Worm (Caenorhabditis elegans) whole organism, L1 larva: ENCODE results near the gene R08F11.4.
A peak's percentile ranks its signal among the peaks of the same experiment; 100 is the strongest.

Experiments used
- C16A3.4 ChIP-seq: fragments of 150-350 bp; optimal IDR thresholded peaks from 2 replicates; lab custom pipeline; 2014; ENCODE audit warnings: missing biosample characterization, missing genetic modification characterization
- C34B4.2 ChIP-seq: sonication (generic microtip); optimal IDR thresholded peaks from 2 replicates; lab custom pipeline; 2017; ENCODE audit warnings: mild to moderate bottlenecking, missing genetic modification characterization, missing compliant biosample characterization
- ama-1 ChIP-seq: fragments of 150-350 bp; optimal IDR thresholded peaks from 2 replicates; lab custom pipeline; 2014
- blmp-1 ChIP-seq: fragments of 150-350 bp; optimal IDR thresholded peaks from 2 replicates; lab custom pipeline; 2014; ENCODE audit warnings: missing biosample characterization, missing genetic modification characterization
- ceh-63 ChIP-seq: fragments of 200-800 bp; sonication (Bioruptor generic); optimal IDR thresholded peaks from 2 replicates; lab custom pipeline; 2018; ENCODE audit warnings: mild to moderate bottlenecking, missing genetic modification characterization, missing compliant biosample characterization
- ceh-88 ChIP-seq: fragments of 200-800 bp; sonication (Bioruptor generic); IDR thresholded peaks from 2 replicates; pipeline ENCODE4 v1.3.6; 2022; ENCODE audit warnings: missing genetic modification characterization, missing compliant biosample characterization
- ces-1 ChIP-seq: fragments of 150-350 bp; optimal IDR thresholded peaks from 2 replicates; lab custom pipeline; 2014; ENCODE audit warnings: missing biosample characterization, missing genetic modification reagents, missing genetic modification characterization
- dpl-1 ChIP-seq, 3 experiments: fragments of 150-350 bp in 2 of 3; sonication (generic microtip) in 1 of 3; optimal IDR thresholded peaks; 2 replicates each; lab custom pipeline; 2014 to 2017; ENCODE audit warnings: missing biosample characterization in 3 of 3, missing genetic modification characterization in 3 of 3, missing genetic modification reagents in 3 of 3
- efl-1 ChIP-seq, 4 experiments: fragments of 150-350 bp; optimal IDR thresholded peaks in 3 of 4; peaks in 1 of 4; 1 replicate in 1 of 4; 2 replicates in 3 of 4; lab custom pipeline; 2014; ENCODE audit warnings: missing biosample characterization in 2 of 4, missing genetic modification characterization in 2 of 4, missing genetic modification reagents in 2 of 4
- egl-13 ChIP-seq: sonication (generic microtip); optimal IDR thresholded peaks from 2 replicates; lab custom pipeline; 2016; ENCODE audit warnings: missing genotype, missing genetic modification reagents, missing genetic modification characterization, missing compliant biosample characterization
- elt-3 ChIP-seq, 6 experiments: fragments of 150-350 bp in 1 of 6; sonication (generic microtip); optimal IDR thresholded peaks; 2 replicates each; lab custom pipeline; 2017 to 2018; ENCODE audit warnings: missing biosample characterization in 6 of 6, missing genetic modification characterization in 6 of 6, inconsistent platforms in 1 of 6
- ets-5 ChIP-seq: fragments of 200-800 bp; sonication (Bioruptor generic); IDR thresholded peaks from 2 replicates; pipeline ENCODE4 v1.3.6; 2022; ENCODE audit warnings: missing genetic modification characterization, missing compliant biosample characterization
- fkh-10 ChIP-seq: sonication (generic microtip); optimal IDR thresholded peaks from 2 replicates; lab custom pipeline; 2017; ENCODE audit warnings: missing biosample characterization, missing genetic modification reagents, missing genetic modification characterization
- fkh-4 ChIP-seq: sonication (generic microtip); optimal IDR thresholded peaks from 2 replicates; lab custom pipeline; 2016; ENCODE audit warnings: missing compliant biosample characterization, missing genetic modification characterization, borderline replicate concordance
- fos-1 ChIP-seq: fragments of 150-350 bp; optimal IDR thresholded peaks from 2 replicates; lab custom pipeline; 2014; ENCODE audit warnings: missing biosample characterization, missing genetic modification characterization
- hlh-4 ChIP-seq: sonication (generic microtip); optimal IDR thresholded peaks from 2 replicates; lab custom pipeline; 2016; ENCODE audit warnings: mild to moderate bottlenecking, missing genetic modification characterization, missing compliant biosample characterization
- hpl-2 ChIP-seq: fragments of 150-350 bp; optimal IDR thresholded peaks from 2 replicates; lab custom pipeline; 2014; ENCODE audit warnings: missing biosample characterization, missing genetic modification reagents, missing genetic modification characterization
- irx-1 ChIP-seq: sonication (generic microtip); optimal IDR thresholded peaks from 2 replicates; lab custom pipeline; 2016; ENCODE audit warnings: missing genetic modification characterization, missing compliant biosample characterization
- isw-1 ChIP-seq: fragments of 200-800 bp; sonication (Bioruptor generic); IDR thresholded peaks from 2 replicates; pipeline ENCODE4 v1.3.6; 2022; ENCODE audit warnings: missing genetic modification characterization, missing compliant biosample characterization
- lin-14 ChIP-seq: fragments of 200-800 bp; sonication (Bioruptor generic); optimal IDR thresholded peaks from 2 replicates; lab custom pipeline; 2018; ENCODE audit warnings: mild to moderate bottlenecking, missing genetic modification characterization, moderate library complexity, missing compliant biosample characterization
- lin-15B ChIP-seq: fragments of 150-350 bp; sonication (generic microtip); optimal IDR thresholded peaks from 3 replicates; lab custom pipeline; 2014; ENCODE audit warnings: missing biosample characterization, missing genetic modification characterization
- lin-39 ChIP-seq: fragments of 150-350 bp; optimal IDR thresholded peaks from 2 replicates; lab custom pipeline; 2014; ENCODE audit warnings: missing biosample characterization, missing genetic modification reagents, missing genetic modification characterization
- lsy-2 ChIP-seq, 2 experiments: fragments of 150-350 bp; optimal IDR thresholded peaks; 2 replicates each; lab custom pipeline; 2014; ENCODE audit warnings: missing biosample characterization in 2 of 2, missing genetic modification characterization in 2 of 2
- mdl-1 ChIP-seq, 2 experiments: fragments of 150-350 bp; optimal IDR thresholded peaks; 2 replicates each; lab custom pipeline; 2014 to 2017; ENCODE audit warnings: missing biosample characterization in 2 of 2, missing genetic modification characterization in 2 of 2, inconsistent platforms in 1 of 2
- nhr-11 ChIP-seq: fragments of 150-350 bp; optimal IDR thresholded peaks from 2 replicates; lab custom pipeline; 2014; ENCODE audit warnings: missing biosample characterization, missing genetic modification characterization
- nhr-12 ChIP-seq: sonication (generic microtip); optimal IDR thresholded peaks from 2 replicates; lab custom pipeline; 2017; ENCODE audit warnings: missing biosample characterization, missing genetic modification characterization
- nhr-47 ChIP-seq: sonication (generic microtip); optimal IDR thresholded peaks from 2 replicates; lab custom pipeline; 2016; ENCODE audit warnings: mild to moderate bottlenecking, missing genetic modification characterization, moderate library complexity, missing compliant biosample characterization
- nhr-76 ChIP-seq: sonication (generic microtip); optimal IDR thresholded peaks from 2 replicates; lab custom pipeline; 2017; ENCODE audit warnings: missing biosample characterization, missing genetic modification characterization
- nhr-77 ChIP-seq: fragments of 150-350 bp; optimal IDR thresholded peaks from 2 replicates; lab custom pipeline; 2014; ENCODE audit warnings: missing biosample characterization, missing genetic modification characterization
- nhr-84 ChIP-seq: sonication (generic microtip); optimal IDR thresholded peaks from 2 replicates; lab custom pipeline; 2017; ENCODE audit warnings: missing biosample characterization, missing genetic modification characterization
- pag-3 ChIP-seq: sonication (generic microtip); optimal IDR thresholded peaks from 2 replicates; lab custom pipeline; 2017; ENCODE audit warnings: missing genetic modification characterization, mild to moderate bottlenecking, missing compliant biosample characterization, antibody characterized with exemption, borderline replicate concordance; ENCODE audit not compliant: insufficient read depth
- pqm-1 ChIP-seq: sonication (generic microtip); optimal IDR thresholded peaks from 3 replicates; lab custom pipeline; 2017; ENCODE audit warnings: missing biosample characterization, missing genetic modification characterization
- snpc-4 ChIP-seq: fragments of 150-350 bp; optimal IDR thresholded peaks from 2 replicates; lab custom pipeline; 2014; ENCODE audit warnings: missing biosample characterization, missing genetic modification characterization
- sptf-1 ChIP-seq: fragments of 150-350 bp; optimal IDR thresholded peaks from 2 replicates; lab custom pipeline; 2014; ENCODE audit warnings: missing biosample characterization, missing genetic modification characterization
- sup-37 ChIP-seq: fragments of 200-800 bp; sonication (Bioruptor generic); optimal IDR thresholded peaks from 2 replicates; lab custom pipeline; 2018; ENCODE audit warnings: mild to moderate bottlenecking, missing genetic modification characterization, missing compliant biosample characterization
- unc-130 ChIP-seq: fragments of 150-350 bp; optimal IDR thresholded peaks from 2 replicates; lab custom pipeline; 2017; ENCODE audit warnings: missing biosample characterization, missing genetic modification characterization, inconsistent platforms
- unc-62 ChIP-seq: fragments of 150-350 bp; optimal IDR thresholded peaks from 2 replicates; lab custom pipeline; 2014; ENCODE audit warnings: missing biosample characterization, missing genetic modification reagents, missing genetic modification characterization
- unc-86 ChIP-seq: sonication (generic microtip); optimal IDR thresholded peaks from 2 replicates; lab custom pipeline; 2016; ENCODE audit warnings: missing genetic modification characterization, missing compliant biosample characterization
- vab-15 ChIP-seq: sonication (generic microtip); optimal IDR thresholded peaks from 2 replicates; lab custom pipeline; 2017; ENCODE audit warnings: missing genotype, mild to moderate bottlenecking, missing genetic modification characterization, missing compliant biosample characterization
- xbp-1 ChIP-seq: sonication (generic microtip); optimal IDR thresholded peaks from 2 replicates; lab custom pipeline; 2016; ENCODE audit warnings: missing genetic modification characterization, missing compliant biosample characterization
- zip-4 ChIP-seq: fragments of 200-800 bp; sonication (Bioruptor generic); optimal IDR thresholded peaks from 2 replicates; lab custom pipeline; 2018; ENCODE audit warnings: mild to moderate bottlenecking, missing genetic modification characterization, moderate library complexity, missing compliant biosample characterization
- ztf-11 ChIP-seq, 2 experiments: sonication (generic microtip); optimal IDR thresholded peaks; 2 replicates each; lab custom pipeline; 2016 to 2017; ENCODE audit warnings: missing genetic modification characterization in 2 of 2, missing biosample characterization in 1 of 2, missing compliant biosample characterization in 1 of 2
- ztf-4 ChIP-seq: fragments of 150-350 bp; optimal IDR thresholded peaks from 2 replicates; lab custom pipeline; 2014; ENCODE audit warnings: missing biosample characterization, missing genetic modification characterization

The R08F11.4 gene

DNA sequence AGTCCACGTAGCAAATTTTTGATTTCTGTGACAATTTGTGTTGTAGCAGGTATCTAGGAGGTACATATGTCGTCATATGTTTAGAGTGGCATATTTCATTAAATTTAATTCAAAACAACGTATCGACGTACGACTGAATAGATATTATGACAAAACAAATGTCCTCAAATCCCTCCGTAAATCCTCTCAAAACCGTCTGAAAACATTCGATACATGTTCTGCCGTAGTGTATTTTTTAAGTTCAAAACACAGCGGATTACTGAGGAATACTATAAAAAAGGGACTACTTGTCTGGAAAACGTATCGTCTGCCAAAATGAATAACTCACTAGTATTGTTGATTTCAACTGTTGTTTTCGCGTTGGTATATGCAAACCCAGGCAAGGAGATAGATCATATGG, 37.1 kb downstream of the R08F11.4 start, which contains the start of gene R08E5.4:
Gene R08E5.4, plus strand, starts transcription at position 301 of the 400 bp plus-strand sequence.
- TF ChIP-seq unc-62 (GFP tag; lab: Kevin White, UChicago) (no peak), nhr-77 (tag; lab: Kevin White, UChicago) (no peak), unc-130 (tag; lab: Kevin White, UChicago) (no peak), nhr-47 (tag; lab: Kevin White, UChicago) (no peak)
- TF ChIP-seq, all 84 proteins: peak for 0

DNA sequence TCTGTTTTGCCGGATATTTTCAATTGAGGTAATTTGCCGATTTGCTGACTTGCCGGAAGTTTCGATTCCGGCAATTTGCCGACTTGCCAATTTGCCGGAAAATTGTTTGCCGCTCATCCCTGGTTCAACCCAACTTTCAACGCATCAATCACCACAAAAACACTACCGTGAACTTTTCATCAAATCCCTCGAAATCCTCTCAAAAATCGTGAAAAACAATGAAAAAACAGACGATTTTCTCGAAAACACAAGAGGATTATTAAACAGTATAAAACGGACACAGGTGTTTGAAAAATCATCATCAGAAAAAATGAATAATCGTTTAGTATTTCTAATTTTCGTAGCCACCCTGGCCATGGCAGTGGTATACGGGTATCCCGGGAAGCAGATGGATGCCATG, 38.4 kb downstream of the R08F11.4 start, which contains the start of gene Y39H10A.1:
Gene Y39H10A.1, plus strand, starts transcription at position 301 of the 400 bp plus-strand sequence.
- TF ChIP-seq isw-1 (GFP tag; lab: Robert Waterston, UW), result no peak
- TF ChIP-seq, all 84 proteins: peak for 0

DNA sequence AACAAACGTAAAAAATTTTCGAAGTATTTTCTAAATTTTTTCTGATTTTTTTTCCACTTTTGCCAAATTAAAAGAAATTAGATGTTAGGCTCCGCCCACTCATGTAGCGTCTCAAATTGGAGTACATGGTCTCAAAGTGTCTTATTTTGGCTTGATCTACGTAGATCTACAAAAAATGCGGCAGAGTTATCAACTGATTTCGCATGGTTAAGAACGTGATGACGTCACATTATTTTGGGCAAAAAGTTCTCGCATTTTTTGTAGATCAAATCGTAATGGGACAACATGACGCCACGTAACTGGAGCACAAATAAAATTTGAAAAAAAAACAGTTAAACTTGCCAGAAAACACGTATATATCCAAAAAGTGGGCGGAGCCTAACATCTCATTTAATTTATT, 43.5 kb downstream of the R08F11.4 start:
- TF ChIP-seq ztf-11 (tag; optimal IDR thresholded peaks at IDR 0.05; lab: Kevin White, UChicago), result no peak
- no peak for TF ChIP-seq vab-15 (tag; lab: Kevin White, UChicago)
- no peak for TF ChIP-seq ama-1 (lab: Kevin White, UChicago)
- no peak for TF ChIP-seq ces-1 (GFP tag; lab: Kevin White, UChicago)
- no peak for TF ChIP-seq nhr-11 (tag; lab: Kevin White, UChicago)
- no peak for TF ChIP-seq irx-1 (tag; lab: Kevin White, UChicago)
- TF ChIP-seq nhr-76, result no peak
- no peak for TF ChIP-seq nhr-84
- TF ChIP-seq zip-4 (GFP tag; lab: Kevin White, UChicago), result no peak
- no peak for TF ChIP-seq pqm-1 (tag; lab: Kevin White, UChicago)
- TF ChIP-seq nhr-47 (tag; lab: Kevin White, UChicago), result no peak
- TF ChIP-seq sptf-1 (tag; lab: Kevin White, UChicago), result no peak
- TF ChIP-seq hlh-4 (tag; lab: Kevin White, UChicago), result no peak
- no peak for TF ChIP-seq fkh-10 (GFP tag; lab: Kevin White, UChicago)
- TF ChIP-seq lsy-2 (tag; optimal IDR thresholded peaks at IDR 0.05; lab: Kevin White, UChicago), result no peak
- TF ChIP-seq blmp-1 (tag; lab: Kevin White, UChicago), result no peak
- no peak for TF ChIP-seq C34B4.2 (tag; lab: Kevin White, UChicago)
- no peak for TF ChIP-seq pag-3 (tag; lab: Kevin White, UChicago)
- no peak for TF ChIP-seq C16A3.4 (tag; lab: Kevin White, UChicago)
- TF ChIP-seq egl-13 (tag; lab: Kevin White, UChicago), result no peak

DNA sequence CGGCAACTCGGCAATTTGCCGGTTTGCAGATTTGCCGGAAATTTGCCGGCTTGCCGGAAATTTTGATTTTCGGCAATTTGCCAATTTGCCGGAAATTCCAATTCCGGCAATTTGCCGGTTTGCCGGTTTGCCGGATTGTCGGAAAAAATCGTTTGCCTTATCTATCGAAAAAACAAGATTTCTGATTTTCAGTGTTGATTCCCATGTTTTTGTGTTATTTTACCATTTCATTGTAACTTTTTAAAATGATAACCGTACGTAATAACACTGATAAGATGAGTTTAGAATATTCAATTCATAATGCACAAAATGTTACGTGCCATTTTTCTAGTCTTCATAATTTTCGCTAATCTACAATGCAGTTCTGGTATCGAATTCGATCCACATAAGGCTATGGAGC, 44.5 kb downstream of the R08F11.4 start, which contains the start of gene oac-55:
Gene oac-55, plus strand, starts transcription at position 301 of the 400 bp plus-strand sequence.
- TF ChIP-seq fos-1 (tag; lab: Kevin White, UChicago), result no peak
- no peak for TF ChIP-seq blmp-1 (tag; lab: Kevin White, UChicago)
- TF ChIP-seq hpl-2 (GFP tag; lab: Kevin White, UChicago), result no peak
- no peak for TF ChIP-seq pag-3 (tag; lab: Kevin White, UChicago)
- TF ChIP-seq mdl-1 (tag; optimal IDR thresholded peaks at IDR 0.05; lab: Kevin White, UChicago), result no peak
- no peak for TF ChIP-seq lin-39 (tag; lab: Kevin White, UChicago)
- no peak for TF ChIP-seq lin-15B (tag; lab: Kevin White, UChicago)
- TF ChIP-seq vab-15 (tag; lab: Kevin White, UChicago), result no peak
- no peak for TF ChIP-seq fkh-4 (tag; lab: Kevin White, UChicago)
- no peak for TF ChIP-seq xbp-1
- no peak for TF ChIP-seq nhr-12 (tag; lab: Kevin White, UChicago)

DNA sequence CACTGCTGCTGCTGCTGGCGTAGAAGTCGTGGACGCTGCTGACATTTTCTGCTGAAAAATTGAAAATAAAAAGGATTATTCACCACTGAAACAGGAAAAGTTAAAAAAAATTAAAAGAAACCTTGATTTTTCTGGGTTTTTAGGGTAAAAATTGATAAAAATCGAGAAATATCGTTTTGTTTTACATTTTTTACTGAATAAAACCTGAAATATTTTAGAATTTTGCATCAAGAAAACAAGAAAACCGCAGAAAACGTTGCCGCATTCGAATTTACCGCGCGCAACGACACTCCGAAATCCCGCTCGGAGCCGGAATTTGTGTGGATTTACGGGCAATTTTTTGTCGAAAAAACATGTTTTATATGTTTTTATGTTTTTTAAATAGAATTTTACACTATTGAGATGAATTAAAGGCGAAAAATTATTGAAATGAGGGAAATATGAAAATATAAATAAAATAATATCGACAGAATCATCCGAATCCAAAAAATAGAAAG, 45.9 kb downstream of the R08F11.4 start, which contains the start of gene chk-1:
Gene chk-1, minus strand, starts transcription at position 51 of the 497 bp plus-strand sequence.
- TF ChIP-seq ets-5 (GFP tag; lab: Robert Waterston, UW), result no peak
- TF ChIP-seq ceh-88 (GFP tag; lab: Robert Waterston, UW), result no peak
- TF ChIP-seq ztf-4 (tag; lab: Kevin White, UChicago), result no peak
- peak; percentile 58 for TF ChIP-seq snpc-4 (tag; lab: Kevin White, UChicago)
- TF ChIP-seq C16A3.4 (tag; lab: Kevin White, UChicago), result peak; percentile 67
- peak; percentile 26 for TF ChIP-seq unc-86 (tag; lab: Kevin White, UChicago)
- TF ChIP-seq lin-14 (GFP tag; lab: Kevin White, UChicago), result peak; percentile 86
- TF ChIP-seq dpl-1 (GFP tag; optimal IDR thresholded peaks at IDR 0.05; lab: Kevin White, UChicago), result peak; percentile 92 to 96 (median 94)
- no peak for TF ChIP-seq nhr-76
- TF ChIP-seq unc-62 (GFP tag; lab: Kevin White, UChicago), result no peak
- TF ChIP-seq pqm-1 (tag; lab: Kevin White, UChicago), result no peak
- TF ChIP-seq ces-1 (GFP tag; lab: Kevin White, UChicago), result no peak
- no peak for TF ChIP-seq sup-37 (GFP tag; lab: Kevin White, UChicago)
- TF ChIP-seq efl-1 (optimal IDR thresholded peaks at IDR 0.05; lab: Kevin White, UChicago), result peak; percentile 61 to 94
- TF ChIP-seq efl-1 (GFP tag; optimal IDR thresholded peaks at IDR 0.05 in 1 of 2; lab: Kevin White, UChicago), result peak; percentile 94 to 99
- peak in 3 of 6 experiments; percentile 15 to 70 (median 28) for TF ChIP-seq elt-3 (tag; optimal IDR thresholded peaks at IDR 0.05; lab: Kevin White, UChicago)
- no peak for TF ChIP-seq ceh-63 (GFP tag; lab: Kevin White, UChicago)
